Fruit fly (Drosophila melanogaster) S2 (cell line): ENCODE measurements around the gene HERC2.

Source experiments
- CG8478 ChIP-seq: fragments of >200 bp; optimal IDR thresholded peaks from 2 replicates; lab custom pipeline; 2018
- CTCF ChIP-seq, 2 experiments: fragments of >200 bp; optimal IDR thresholded peaks; 2 replicates each; lab custom pipeline; 2018

DNA sequence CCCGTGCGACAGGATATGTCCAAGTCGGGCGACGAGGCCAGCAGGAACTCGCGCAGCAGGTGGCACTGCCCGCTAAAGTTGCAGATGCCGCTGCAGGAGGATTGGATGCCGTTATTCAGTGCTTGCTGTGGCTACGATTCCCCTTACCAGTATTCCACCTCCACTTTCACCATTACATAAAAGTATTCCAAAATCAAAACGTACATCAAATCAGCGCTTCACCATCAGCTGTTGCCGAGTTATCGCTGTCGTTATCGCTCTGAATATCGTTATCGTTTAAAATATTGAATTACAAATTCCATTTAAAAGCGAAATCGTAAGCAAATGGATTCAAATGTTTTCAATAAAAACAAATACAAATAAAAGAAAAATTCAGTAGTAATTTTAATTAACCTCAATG lies 32.6 kb downstream of the HERC2 start, which contains the start of gene CG15456:
- TF ChIP-seq CTCF (optimal IDR thresholded peaks at IDR 0.05; lab: Kevin White, UChicago) (no peak), CG8478 (lab: Kevin White, UChicago) (no peak)
